Worm (Caenorhabditis elegans) whole organism, L4 larva: ENCODE data around the gene best-15.

Experiments used
- F26F4.8 ChIP-seq: fragments of 200-800 bp; sonication (Bioruptor generic); conservative IDR thresholded peaks from 2 replicates; pipeline ENCODE4 v1.3.6; 2022; ENCODE audit warnings: missing genetic modification characterization, missing compliant biosample characterization
- ceh-62 ChIP-seq: sonication (generic microtip); optimal IDR thresholded peaks from 2 replicates; lab custom pipeline; 2017; ENCODE audit warnings: missing biosample characterization, missing genetic modification characterization
- lin-38 ChIP-seq: fragments of 200-800 bp; sonication (Bioruptor generic); IDR thresholded peaks from 2 replicates; pipeline ENCODE4 v1.3.6; 2022; ENCODE audit warnings: missing genetic modification reagents, missing genetic modification characterization, missing compliant biosample characterization
- unc-62 ChIP-seq, 3 experiments: fragments of 150-350 bp in 1 of 3; sonication (generic microtip); optimal IDR thresholded peaks in 2 of 3; peaks in 1 of 3; 1 replicate in 1 of 3; 2 replicates in 2 of 3; lab custom pipeline; 2014 to 2017; ENCODE audit warnings: missing biosample characterization in 3 of 3, missing genetic modification characterization in 3 of 3, missing genetic modification reagents in 3 of 3, missing genotype in 1 of 3

- TF ChIP-seq F26F4.8 (no peak), lin-38 (0 out of 2 replicates have a peak, but pooled peaks have one; percentile 22), unc-62 (GFP tag; optimal IDR thresholded peaks at IDR 0.05 in 1 of 2; lab: Kevin White, UChicago) (peak in 1 of 2 experiments; percentile 3), unc-62 (tag; optimal IDR thresholded peaks at IDR 0.05; lab: Kevin White, UChicago) (no peak), ceh-62 (tag; lab: Kevin White, UChicago) (no peak)
Observed at ce11 chrIV:10842232-10842631, 10.2 kb upstream of the best-15 start.
